Worm (Caenorhabditis elegans) whole organism, L4 larva: ENCODE measurements around the gene srv-9.

Experiments
- D1046.2 ChIP-seq: fragments of 200-800 bp; sonication (Bioruptor generic); IDR thresholded peaks from 2 replicates; pipeline ENCODE4 v1.3.6; 2022; ENCODE audit warnings: missing genetic modification characterization, missing compliant biosample characterization
- F10B5.3 ChIP-seq: sonication (generic microtip); optimal IDR thresholded peaks from 2 replicates; lab custom pipeline; 2016; ENCODE audit warnings: mild to moderate bottlenecking, missing genetic modification characterization, missing compliant biosample characterization
- F26F4.8 ChIP-seq: fragments of 200-800 bp; sonication (Bioruptor generic); conservative IDR thresholded peaks from 2 replicates; pipeline ENCODE4 v1.3.6; 2022; ENCODE audit warnings: missing genetic modification characterization, missing compliant biosample characterization
- F37D6.2 ChIP-seq: sonication (generic microtip); optimal IDR thresholded peaks from 2 replicates; lab custom pipeline; 2016; ENCODE audit warnings: mild to moderate bottlenecking, missing genetic modification characterization, missing compliant biosample characterization
- F44E2.7 ChIP-seq: fragments of 200-800 bp; sonication (Bioruptor generic); IDR thresholded peaks from 2 replicates; pipeline ENCODE4 v2.1.2; 2022; ENCODE audit warnings: missing genetic modification characterization, missing compliant biosample characterization
- F49E8.2 ChIP-seq: sonication (generic microtip); optimal IDR thresholded peaks from 2 replicates; lab custom pipeline; 2016; ENCODE audit warnings: missing compliant biosample characterization, mild to moderate bottlenecking, missing genetic modification characterization, borderline replicate concordance
- T20F7.1 ChIP-seq: fragments of 200-800 bp; sonication (Bioruptor generic); optimal IDR thresholded peaks from 2 replicates; lab custom pipeline; 2018; ENCODE audit warnings: mild to moderate bottlenecking, missing genetic modification characterization, missing compliant biosample characterization
- Y75B8A.6 ChIP-seq: fragments of 200-800 bp; sonication (Bioruptor generic); IDR thresholded peaks from 2 replicates; pipeline ENCODE4 v1.3.6; 2022; ENCODE audit warnings: missing genetic modification reagents, missing genetic modification characterization, missing compliant biosample characterization
- ZK337.2 ChIP-seq: fragments of 200-800 bp; sonication (Bioruptor generic); IDR thresholded peaks from 2 replicates; pipeline ENCODE4 v1.3.6; 2022; ENCODE audit warnings: missing genetic modification reagents, missing genetic modification characterization, missing compliant biosample characterization
- aly-2 ChIP-seq: sonication (generic microtip); optimal IDR thresholded peaks from 2 replicates; lab custom pipeline; 2018; ENCODE audit warnings: missing biosample characterization, missing genetic modification characterization
- arid-1 ChIP-seq: fragments of 200-800 bp; sonication (Bioruptor generic); conservative IDR thresholded peaks from 2 replicates; pipeline ENCODE4 v1.3.6; 2022; ENCODE audit warnings: missing genetic modification reagents, missing genetic modification characterization, missing compliant biosample characterization
- ceh-20 ChIP-seq: fragments of 200-800 bp; sonication (Bioruptor generic); IDR thresholded peaks from 2 replicates; pipeline ENCODE4 v1.3.6; 2022; ENCODE audit warnings: missing genetic modification reagents, missing genetic modification characterization, missing compliant biosample characterization
- ceh-62 ChIP-seq: sonication (generic microtip); optimal IDR thresholded peaks from 2 replicates; lab custom pipeline; 2017; ENCODE audit warnings: missing biosample characterization, missing genetic modification characterization
- ces-1 ChIP-seq: fragments of 150-350 bp; sonication (generic microtip); optimal IDR thresholded peaks from 4 replicates; lab custom pipeline; 2014; ENCODE audit warnings: missing biosample characterization, missing genetic modification reagents, missing genetic modification characterization
- ctbp-1 ChIP-seq: fragments of 200-800 bp; sonication (Bioruptor generic); IDR thresholded peaks from 2 replicates; pipeline ENCODE4 v1.3.6; 2022; ENCODE audit warnings: missing genetic modification reagents, missing genetic modification characterization, missing compliant biosample characterization
- daf-8 ChIP-seq: fragments of 200-800 bp; sonication (Bioruptor generic); IDR thresholded peaks from 2 replicates; pipeline ENCODE4 v1.3.6; 2022; ENCODE audit warnings: missing genetic modification characterization, missing compliant biosample characterization
- dmd-9 ChIP-seq: fragments of 200-800 bp; sonication (Bioruptor generic); IDR thresholded peaks from 2 replicates; pipeline ENCODE4 v1.3.6; 2022; ENCODE audit warnings: missing genetic modification reagents, missing genetic modification characterization, missing compliant biosample characterization
- dpl-1 ChIP-seq: fragments of 150-350 bp; optimal IDR thresholded peaks from 2 replicates; lab custom pipeline; 2014; ENCODE audit warnings: missing biosample characterization, missing genetic modification reagents, missing genetic modification characterization
- dve-1 ChIP-seq: sonication (generic microtip); optimal IDR thresholded peaks from 2 replicates; lab custom pipeline; 2017; ENCODE audit warnings: antibody characterized with exemption, mild to moderate bottlenecking, missing genetic modification characterization, missing compliant biosample characterization; ENCODE audit not compliant: insufficient read depth
- fos-1 ChIP-seq: fragments of 150-350 bp; optimal IDR thresholded peaks from 2 replicates; lab custom pipeline; 2014; ENCODE audit warnings: missing biosample characterization, missing genetic modification characterization
- gei-8 ChIP-seq: fragments of 200-800 bp; sonication (Bioruptor generic); optimal IDR thresholded peaks from 2 replicates; lab custom pipeline; 2018; ENCODE audit warnings: mild to moderate bottlenecking, missing genetic modification characterization, missing compliant biosample characterization
- hlh-11 ChIP-seq: fragments of 200-800 bp; sonication (Bioruptor generic); optimal IDR thresholded peaks from 2 replicates; lab custom pipeline; 2018; ENCODE audit warnings: mild to moderate bottlenecking, missing genetic modification characterization, missing compliant biosample characterization
- hlh-30 ChIP-seq: sonication (generic microtip); optimal IDR thresholded peaks from 2 replicates; lab custom pipeline; 2017; ENCODE audit warnings: antibody characterized with exemption, mild to moderate bottlenecking, missing genetic modification characterization, missing compliant biosample characterization; ENCODE audit not compliant: insufficient read depth
- jun-1 ChIP-seq: fragments of 150-350 bp; optimal IDR thresholded peaks from 2 replicates; lab custom pipeline; 2014; ENCODE audit warnings: missing biosample characterization, missing genetic modification reagents, missing genetic modification characterization
- lin-39 ChIP-seq: fragments of 150-350 bp; optimal IDR thresholded peaks from 2 replicates; lab custom pipeline; 2014; ENCODE audit warnings: missing biosample characterization, missing genetic modification reagents, missing genetic modification characterization
- madf-5 ChIP-seq, 2 experiments: fragments of 200-800 bp; sonication (Bioruptor generic); IDR thresholded peaks; 2 replicates each; pipeline ENCODE4 v1.3.6; 2022; ENCODE audit warnings: missing compliant biosample characterization in 2 of 2, missing genetic modification characterization in 2 of 2
- mdl-1 ChIP-seq, 2 experiments: fragments of 150-350 bp in 1 of 2; sonication (generic microtip) in 1 of 2; optimal IDR thresholded peaks; 2 replicates each; lab custom pipeline; 2014 to 2017; ENCODE audit warnings: missing biosample characterization in 2 of 2, missing genetic modification characterization in 2 of 2
- mdt-29 ChIP-seq: fragments of 200-800 bp; sonication (Bioruptor generic); IDR thresholded peaks from 2 replicates; pipeline ENCODE4 v1.3.6; 2022; ENCODE audit warnings: missing genetic modification reagents, missing genetic modification characterization, missing compliant biosample characterization
- mes-2 ChIP-seq: sonication (generic microtip); optimal IDR thresholded peaks from 2 replicates; lab custom pipeline; 2016; ENCODE audit warnings: missing genotype, mild to moderate bottlenecking, missing genetic modification characterization, missing compliant biosample characterization; ENCODE audit not compliant: poor library complexity, severe bottlenecking
- mxl-2 ChIP-seq: fragments of 200-800 bp; sonication (Bioruptor generic); conservative IDR thresholded peaks from 2 replicates; pipeline ENCODE4 v1.3.6; 2022; ENCODE audit warnings: missing genetic modification reagents, missing genetic modification characterization, missing compliant biosample characterization
- nhr-11 ChIP-seq: fragments of 150-350 bp; optimal IDR thresholded peaks from 2 replicates; lab custom pipeline; 2014; ENCODE audit warnings: missing biosample characterization, missing genetic modification characterization
- nhr-111 ChIP-seq: fragments of 200-800 bp; sonication (Bioruptor generic); optimal IDR thresholded peaks from 2 replicates; lab custom pipeline; 2018; ENCODE audit warnings: mild to moderate bottlenecking, missing genetic modification characterization, missing compliant biosample characterization
- nhr-41 ChIP-seq: fragments of 200-800 bp; sonication (Bioruptor generic); IDR thresholded peaks from 2 replicates; pipeline ENCODE4 v1.3.6; 2022; ENCODE audit warnings: missing genetic modification reagents, missing genetic modification characterization, missing compliant biosample characterization
- nhr-6 ChIP-seq: fragments of 150-350 bp; optimal IDR thresholded peaks from 2 replicates; lab custom pipeline; 2014; ENCODE audit warnings: missing biosample characterization, missing genetic modification characterization
- nhr-76 ChIP-seq: fragments of 150-350 bp; optimal IDR thresholded peaks from 2 replicates; lab custom pipeline; 2014; ENCODE audit warnings: missing biosample characterization, missing genetic modification characterization
- nhr-77 ChIP-seq: fragments of 150-350 bp; optimal IDR thresholded peaks from 2 replicates; lab custom pipeline; 2014; ENCODE audit warnings: missing biosample characterization, missing genetic modification characterization
- pha-4 ChIP-seq, 2 experiments: fragments of 150-350 bp in 1 of 2; fragments of 200-800 bp in 1 of 2; sonication (Bioruptor generic) in 1 of 2; IDR thresholded peaks in 1 of 2; optimal IDR thresholded peaks in 1 of 2; 2 replicates each; pipeline versions ENCODE4 v1.3.6 to Lab custom; 2014 to 2022; ENCODE audit warnings: missing genetic modification characterization in 2 of 2, missing genetic modification reagents in 2 of 2, missing biosample characterization in 1 of 2, missing compliant biosample characterization in 1 of 2
- php-3 ChIP-seq: fragments of 200-800 bp; sonication (Bioruptor generic); IDR thresholded peaks from 2 replicates; pipeline ENCODE4 v1.3.6; 2022; ENCODE audit warnings: missing genetic modification reagents, missing genetic modification characterization, missing compliant biosample characterization
- rbr-2 ChIP-seq: sonication (generic microtip); optimal IDR thresholded peaks from 2 replicates; lab custom pipeline; 2016; ENCODE audit warnings: missing genotype, missing genetic modification characterization, missing compliant biosample characterization
- set-16 ChIP-seq: fragments of 200-800 bp; sonication (Bioruptor generic); IDR thresholded peaks from 2 replicates; pipeline ENCODE4 v1.3.6; 2022; ENCODE audit warnings: missing genetic modification reagents, missing genetic modification characterization, missing compliant biosample characterization
- snpc-4 ChIP-seq: fragments of 150-350 bp; optimal IDR thresholded peaks from 2 replicates; lab custom pipeline; 2014; ENCODE audit warnings: missing biosample characterization, missing genetic modification characterization
- spr-1 ChIP-seq: sonication (generic microtip); optimal IDR thresholded peaks from 2 replicates; lab custom pipeline; 2016; ENCODE audit warnings: mild to moderate bottlenecking, missing genetic modification characterization, missing compliant biosample characterization
- spr-3 ChIP-seq: fragments of 200-800 bp; sonication (Bioruptor generic); optimal IDR thresholded peaks from 2 replicates; lab custom pipeline; 2018; ENCODE audit warnings: mild to moderate bottlenecking, missing genetic modification characterization, missing compliant biosample characterization
- tag-97 ChIP-seq: fragments of 200-800 bp; sonication (Bioruptor generic); IDR thresholded peaks from 2 replicates; pipeline ENCODE4 v1.3.6; 2022; ENCODE audit warnings: missing genetic modification characterization, missing compliant biosample characterization
- unc-39 ChIP-seq: sonication (generic microtip); optimal IDR thresholded peaks from 2 replicates; lab custom pipeline; 2017; ENCODE audit warnings: missing biosample characterization, missing genetic modification characterization
- unc-62 ChIP-seq, 3 experiments: fragments of 150-350 bp in 1 of 3; sonication (generic microtip); optimal IDR thresholded peaks in 2 of 3; peaks in 1 of 3; 1 replicate in 1 of 3; 2 replicates in 2 of 3; lab custom pipeline; 2014 to 2017; ENCODE audit warnings: missing biosample characterization in 3 of 3, missing genetic modification characterization in 3 of 3, missing genetic modification reagents in 3 of 3, missing genotype in 1 of 3
- zfp-2 ChIP-seq: sonication (generic microtip); optimal IDR thresholded peaks from 2 replicates; lab custom pipeline; 2016; ENCODE audit warnings: mild to moderate bottlenecking, missing genetic modification characterization, missing compliant biosample characterization

The srv-9 gene

ce11 chrV:13462974-13463373 lies 40.0 kb upstream of the srv-9 start, which contains the start of gene frm-10 (continued):
- 0 out of 2 replicates have a peak, but pooled peaks have one; percentile 49 for TF ChIP-seq mdt-29 (GFP tag; lab: Robert Waterston, UW)
- TF ChIP-seq dmd-9 (GFP tag; lab: Robert Waterston, UW): no peak
- TF ChIP-seq jun-1 (tag; lab: Kevin White, UChicago): peak; percentile 28
- no peak for TF ChIP-seq F49E8.2 (tag; lab: Kevin White, UChicago)
- TF ChIP-seq gei-8: no peak
- no peak for TF ChIP-seq aly-2 (tag; lab: Kevin White, UChicago)
- TF ChIP-seq ces-1 (GFP tag; lab: Kevin White, UChicago): no peak
- 0 out of 2 replicates have a peak, but pooled peaks have one; percentile 31 for TF ChIP-seq Y75B8A.6 (GFP tag; lab: Robert Waterston, UW)
- TF ChIP-seq nhr-76: no peak
- TF ChIP-seq madf-5 (GFP tag; IDR thresholded peaks at IDR 0.05; lab: Robert Waterston, UW): no peak
- TF ChIP-seq zfp-2 (tag; lab: Kevin White, UChicago): no peak
- no peak for TF ChIP-seq tag-97 (GFP tag; lab: Robert Waterston, UW)
- TF ChIP-seq php-3 (GFP tag; lab: Robert Waterston, UW): peak; percentile 95
- peak; percentile 36 for TF ChIP-seq nhr-77 (tag; lab: Kevin White, UChicago)
- TF ChIP-seq pha-4 (GFP tag; IDR thresholded peaks at IDR 0.05; lab: Robert Waterston, UW): peak; percentile 55; the same call in 1 of the 2 replicates
- TF ChIP-seq pha-4 (tag; optimal IDR thresholded peaks at IDR 0.05; lab: Kevin White, UChicago): peak; percentile 88
- TF ChIP-seq unc-62 (GFP tag; optimal IDR thresholded peaks at IDR 0.05 in 1 of 2; lab: Kevin White, UChicago): no peak
- no peak for TF ChIP-seq unc-62 (tag; optimal IDR thresholded peaks at IDR 0.05; lab: Kevin White, UChicago)
- TF ChIP-seq dpl-1 (GFP tag; lab: Kevin White, UChicago): peak; percentile 25
- TF ChIP-seq F37D6.2 (tag; lab: Kevin White, UChicago): no peak
- TF ChIP-seq spr-1 (tag; lab: Kevin White, UChicago): peak; percentile 11
- peak; percentile 42; the same call in 1 of the 2 replicates for TF ChIP-seq ceh-20
- no peak for TF ChIP-seq spr-3
- TF ChIP-seq D1046.2 (GFP tag; lab: Robert Waterston, UW): no peak
- TF ChIP-seq unc-39 (tag; lab: Kevin White, UChicago): no peak
- no peak for TF ChIP-seq F26F4.8
- no peak for TF ChIP-seq fos-1 (tag; lab: Kevin White, UChicago)
- no peak for TF ChIP-seq F10B5.3 (tag; lab: Kevin White, UChicago)
- no peak for TF ChIP-seq ctbp-1
- no peak for TF ChIP-seq daf-8
- TF ChIP-seq nhr-41 (GFP tag; lab: Robert Waterston, UW): no peak
- TF ChIP-seq ZK337.2 (GFP tag; lab: Robert Waterston, UW): no peak
- no peak for TF ChIP-seq set-16 (GFP tag; lab: Robert Waterston, UW)
- TF ChIP-seq snpc-4 (tag; lab: Kevin White, UChicago): no peak
- TF ChIP-seq F44E2.7: no peak
- peak; percentile 88 for TF ChIP-seq nhr-6 (tag; lab: Kevin White, UChicago)
- peak; percentile 92 for TF ChIP-seq hlh-11

- TF ChIP-seq mes-2 (tag; lab: Kevin White, UChicago): peak; percentile 53
- peak; percentile 8 for TF ChIP-seq hlh-30 (tag; lab: Kevin White, UChicago)
- no peak for TF ChIP-seq hlh-11
- TF ChIP-seq arid-1: no peak
- no peak for TF ChIP-seq nhr-11 (tag; lab: Kevin White, UChicago)
- no peak for TF ChIP-seq ceh-20
- TF ChIP-seq nhr-41 (GFP tag; lab: Robert Waterston, UW): no peak
- TF ChIP-seq dmd-9 (GFP tag; lab: Robert Waterston, UW): no peak
- no peak for TF ChIP-seq aly-2 (tag; lab: Kevin White, UChicago)
- TF ChIP-seq rbr-2: peak; percentile 3
- TF ChIP-seq nhr-111 (GFP tag; lab: Kevin White, UChicago): no peak
- no peak for TF ChIP-seq mxl-2 (GFP tag; lab: Robert Waterston, UW)
- peak; percentile 19 for TF ChIP-seq nhr-6 (tag; lab: Kevin White, UChicago)
- TF ChIP-seq jun-1 (tag; lab: Kevin White, UChicago): no peak
- no peak for TF ChIP-seq spr-3
- TF ChIP-seq T20F7.1: peak; percentile 0
- TF ChIP-seq lin-39 (tag; lab: Kevin White, UChicago): no peak
- TF ChIP-seq dpl-1 (GFP tag; lab: Kevin White, UChicago): peak; percentile 11
- peak; percentile 8 for TF ChIP-seq dve-1
- no peak for TF ChIP-seq ceh-62
- no peak for TF ChIP-seq mdl-1 (tag; optimal IDR thresholded peaks at IDR 0.05; lab: Kevin White, UChicago)
These were observed 36.4 kb upstream of the srv-9 start, which contains the start of gene bath-39 for ce11 chrV:13459323-13459722. Gene bath-39, plus strand, starts transcription at chrV:13459459.
